Worm (Caenorhabditis elegans) whole organism, early embryonic: ENCODE results near the gene B0334.10.

Experiments used
- F13C5.2 ChIP-seq: sonication (generic microtip); optimal IDR thresholded peaks from 2 replicates; lab custom pipeline; 2017; ENCODE audit warnings: mild to moderate bottlenecking, missing genetic modification characterization, inconsistent platforms, missing compliant biosample characterization
- aly-1 ChIP-seq: sonication (generic microtip); optimal IDR thresholded peaks from 2 replicates; lab custom pipeline; 2016; ENCODE audit warnings: missing genetic modification characterization, missing compliant biosample characterization
- ama-1 ChIP-seq: fragments of 150-350 bp; optimal IDR thresholded peaks from 2 replicates; lab custom pipeline; 2014
- ceh-36 ChIP-seq: sonication (generic microtip); optimal IDR thresholded peaks from 2 replicates; lab custom pipeline; 2016; ENCODE audit warnings: missing genetic modification characterization, inconsistent platforms, missing compliant biosample characterization
- hmg-4 ChIP-seq: fragments of 200-800 bp; sonication (Bioruptor generic); optimal IDR thresholded peaks from 2 replicates; lab custom pipeline; 2018; ENCODE audit warnings: mild to moderate bottlenecking, missing genetic modification characterization, missing compliant biosample characterization
- hnd-1 ChIP-seq: sonication (generic microtip); optimal IDR thresholded peaks from 2 replicates; lab custom pipeline; 2016; ENCODE audit warnings: missing genetic modification characterization, missing compliant biosample characterization
- sea-1 ChIP-seq: fragments of 200-800 bp; sonication (Bioruptor generic); conservative IDR thresholded peaks from 2 replicates; pipeline ENCODE4 v1.3.6; 2022; ENCODE audit warnings: missing genetic modification characterization, missing compliant biosample characterization
- tbx-11 ChIP-seq: fragments of 200-800 bp; sonication (Bioruptor generic); IDR thresholded peaks from 2 replicates; pipeline ENCODE4 v1.3.6; 2022; ENCODE audit warnings: missing genetic modification characterization, missing compliant biosample characterization
- tra-4 ChIP-seq: sonication (generic microtip); optimal IDR thresholded peaks from 2 replicates; lab custom pipeline; 2017; ENCODE audit warnings: missing genetic modification characterization, missing compliant biosample characterization

- no peak for TF ChIP-seq tbx-11 (GFP tag; lab: Robert Waterston, UW)
- TF ChIP-seq hmg-4, result peak; percentile 74
- TF ChIP-seq ama-1 (lab: Kevin White, UChicago), result no peak
- TF ChIP-seq sea-1, result peak; percentile 56; the same call in 1 of the 2 replicates
- TF ChIP-seq aly-1 (tag; lab: Kevin White, UChicago), result no peak
- no peak for TF ChIP-seq tra-4 (tag; lab: Kevin White, UChicago)
- TF ChIP-seq hnd-1 (tag; lab: Kevin White, UChicago), result no peak
- TF ChIP-seq F13C5.2 (tag; lab: Kevin White, UChicago), result no peak
- TF ChIP-seq ceh-36 (tag; lab: Kevin White, UChicago), result peak; percentile 11
These were observed 17.1 kb downstream of the B0334.10 start for ce11 chrII:11535429-11535828.
